Fruit fly (Drosophila melanogaster): ENCODE measurements around the gene CG4613.
A peak's percentile ranks its signal among the peaks of the same experiment; 100 is the strongest.

Gene CG4613

DNA sequence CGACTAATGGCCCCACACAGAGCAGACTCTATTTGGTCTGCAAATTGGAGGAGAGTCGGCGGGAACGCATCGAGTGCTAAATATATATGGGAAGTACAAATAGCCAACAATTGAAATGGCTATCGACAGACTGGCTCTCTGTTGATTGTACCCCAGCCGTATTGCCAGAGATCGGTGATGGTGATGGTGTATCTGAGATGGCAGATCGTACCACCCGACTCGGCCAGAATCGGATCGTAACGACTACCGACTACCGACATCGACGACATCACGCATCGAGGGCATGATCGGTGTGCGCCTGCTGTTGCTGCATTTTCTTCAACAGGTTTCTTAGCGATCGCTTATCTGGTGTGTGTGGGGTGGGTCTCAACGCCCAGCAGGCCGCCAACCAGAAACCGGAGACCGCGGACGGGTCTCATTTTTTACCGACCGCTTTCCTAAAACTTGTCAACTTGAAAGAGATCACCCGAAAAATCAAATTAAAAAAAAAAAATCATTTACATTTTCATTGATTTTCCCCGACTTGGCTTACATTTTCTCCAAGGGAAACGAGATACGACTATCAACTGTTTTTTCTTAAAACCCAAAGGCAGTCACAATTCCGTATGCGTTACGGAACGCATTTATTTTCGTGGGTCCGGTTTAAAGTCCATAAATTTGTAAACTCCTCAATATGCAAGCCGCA is 22.6 kb upstream of the CG4613 start (continued):
- no peak for TF ChIP-seq CG31627 (GFP tag; optimal IDR thresholded peaks at IDR 0.05)
- TF ChIP-seq Blimp-1 (GFP tag; optimal IDR thresholded peaks at IDR 0.05): no peak
- peak; percentile 24 for TF ChIP-seq CG34406 (GFP tag; optimal IDR thresholded peaks at IDR 0.05)
- TF ChIP-seq CG6808 (GFP tag; optimal IDR thresholded peaks at IDR 0.05): peak; percentile 74
- TF ChIP-seq CG6163 (GFP tag; IDR thresholded peaks at IDR 0.05): peak; percentile 64; the same call in 2 of the 3 replicates
- TF ChIP-seq lz (GFP tag; optimal IDR thresholded peaks at IDR 0.05): no peak
- peak; percentile 55; the same call in 1 of the 3 replicates for TF ChIP-seq CG8119 (GFP tag; IDR thresholded peaks at IDR 0.05)
- no peak for TF ChIP-seq Sox14 (GFP tag; optimal IDR thresholded peaks at IDR 0.05)
- TF ChIP-seq Ets96B (tag; optimal IDR thresholded peaks at IDR 0.05): peak; percentile 48
- peak; percentile 52 for TF ChIP-seq dsx (GFP tag; optimal IDR thresholded peaks at IDR 0.05; ENCODE audit: poor library complexity, severe bottlenecking)
- peak; percentile 71 for TF ChIP-seq svp (GFP tag)
- peak; percentile 48 for TF ChIP-seq CG6792 (GFP tag; optimal IDR thresholded peaks at IDR 0.05)
- TF ChIP-seq CG7368 (GFP tag; optimal IDR thresholded peaks at IDR 0.05): peak; percentile 49
- TF ChIP-seq Met (GFP tag; optimal IDR thresholded peaks at IDR 0.05): peak; percentile 1
- TF ChIP-seq CG6854 (GFP tag; optimal IDR thresholded peaks at IDR 0.05): peak; percentile 47
- TF ChIP-seq CG10669 (GFP tag; optimal IDR thresholded peaks at IDR 0.05): peak; percentile 83
- peak; percentile 23 for TF ChIP-seq Hr4 (GFP tag; optimal IDR thresholded peaks at IDR 0.05)
- TF ChIP-seq esn (GFP tag; optimal IDR thresholded peaks at IDR 0.05): peak; percentile 22
- peak in 1 of 2 experiments; percentile 84 for TF ChIP-seq salr (GFP tag; optimal IDR thresholded peaks at IDR 0.05)
- peak; percentile 53 for TF ChIP-seq CG32006 (GFP tag; optimal IDR thresholded peaks at IDR 0.05)

DNA sequence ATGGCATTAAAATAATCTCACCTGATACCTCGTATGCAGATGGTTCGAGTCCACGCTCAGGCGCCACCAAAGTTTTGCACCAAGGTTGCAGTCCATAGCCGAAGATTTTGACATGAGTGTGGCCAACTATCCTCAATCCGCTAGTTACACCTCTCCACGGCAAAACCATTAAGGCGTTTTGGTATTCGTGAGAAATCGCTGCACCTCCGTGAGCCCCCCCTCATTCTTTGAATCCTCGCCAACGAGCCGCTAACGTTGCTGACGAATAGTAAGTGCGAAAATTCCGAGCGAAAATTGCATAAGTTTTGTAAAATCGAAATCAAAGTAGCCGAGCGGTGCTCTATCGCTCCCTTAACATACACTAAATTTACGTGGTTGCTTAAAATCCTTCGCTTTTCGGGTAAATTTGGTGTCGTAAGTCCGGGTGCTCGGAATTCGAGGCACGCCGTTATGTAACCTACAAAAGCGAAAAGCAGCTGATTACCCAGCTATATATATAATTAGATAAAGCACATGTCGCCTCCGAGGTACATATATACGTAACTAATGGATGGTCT is 16.0 kb upstream of the CG4613 start, which contains the start of gene Mpcp2:
TSS of gene Mpcp2 (plus strand) at position 217 of the 557 bp plus-strand sequence.
- TF ChIP-seq topi (GFP tag; optimal IDR thresholded peaks at IDR 0.05) (peak; percentile 22), Lpt (GFP tag; optimal IDR thresholded peaks at IDR 0.05) (no peak), CG7368 (GFP tag; optimal IDR thresholded peaks at IDR 0.05) (no peak), Eip78C (GFP tag) (peak; percentile 61), spab (GFP tag; optimal IDR thresholded peaks at IDR 0.05) (no peak), Hr38 (GFP tag; optimal IDR thresholded peaks at IDR 0.05) (no peak), CG10631 (GFP tag; optimal IDR thresholded peaks at IDR 0.05) (no peak), Blimp-1 (GFP tag; optimal IDR thresholded peaks at IDR 0.05) (no peak), Met (GFP tag; optimal IDR thresholded peaks at IDR 0.05) (no peak), CG3032 (tag; optimal IDR thresholded peaks at IDR 0.05) (peak; percentile 20), CG10669 (GFP tag; optimal IDR thresholded peaks at IDR 0.05) (no peak), esn (GFP tag; optimal IDR thresholded peaks at IDR 0.05) (peak; percentile 12), CG15336 (GFP tag; IDR thresholded peaks at IDR 0.05) (0 out of 2 replicates have a peak, but pooled peaks have one; percentile 9), CG34406 (GFP tag; optimal IDR thresholded peaks at IDR 0.05) (no peak), Sox15 (GFP tag; optimal IDR thresholded peaks at IDR 0.05) (no peak), fkh (GFP tag; optimal IDR thresholded peaks at IDR 0.05) (no peak), Eip93F (GFP tag; optimal IDR thresholded peaks at IDR 0.05) (no peak), CG16779 (tag; optimal IDR thresholded peaks at IDR 0.05) (no peak), OdsH (GFP tag; optimal IDR thresholded peaks at IDR 0.05) (no peak), svp (GFP tag) (peak; percentile 70), Ets21C (GFP tag; optimal IDR thresholded peaks at IDR 0.05) (no peak), CG3919 (GFP tag; optimal IDR thresholded peaks at IDR 0.05) (peak; percentile 15), CG31627 (GFP tag; optimal IDR thresholded peaks at IDR 0.05) (no peak), dac (GFP tag; optimal IDR thresholded peaks at IDR 0.05) (no peak), CG9139 (GFP tag; optimal IDR thresholded peaks at IDR 0.05) (no peak), pdm3 (GFP tag; optimal IDR thresholded peaks at IDR 0.05) (no peak), Ets96B (tag; optimal IDR thresholded peaks at IDR 0.05) (peak; percentile 0), CG6163 (GFP tag; IDR thresholded peaks at IDR 0.05) (0 out of 3 replicates have a peak, but pooled peaks have one; percentile 14), Hr4 (GFP tag; optimal IDR thresholded peaks at IDR 0.05) (no peak), CG6854 (GFP tag; optimal IDR thresholded peaks at IDR 0.05) (peak; percentile 51), CG8119 (GFP tag; IDR thresholded peaks at IDR 0.05) (peak; percentile 42; the same call in 2 of the 3 replicates), eg (GFP tag; IDR thresholded peaks at IDR 0.05) (0 out of 3 replicates have a peak, but pooled peaks have one; percentile 8), achi (GFP tag; optimal IDR thresholded peaks at IDR 0.05) (no peak), CG1621 (tag; optimal IDR thresholded peaks at IDR 0.05) (peak; percentile 52), ss (GFP tag; optimal IDR thresholded peaks at IDR 0.05) (peak in 1 of 2 experiments; percentile 44), fd59A (GFP tag; optimal IDR thresholded peaks at IDR 0.05) (no peak), acj6 (GFP tag; optimal IDR thresholded peaks at IDR 0.05) (no peak), vri (GFP tag; optimal IDR thresholded peaks at IDR 0.05) (peak; percentile 100), Eip75B (GFP tag; optimal IDR thresholded peaks at IDR 0.05) (peak; percentile 18)

Measured in whole organism, prepupa.